Worm (Caenorhabditis elegans) whole organism, L3 larva: ENCODE measurements around the gene fbxb-14.

Experiments
- elt-3 ChIP-seq, 3 experiments: fragments of 150-350 bp in 1 of 3; sonication (generic microtip) in 2 of 3; optimal IDR thresholded peaks; 2 replicates in 2 of 3; 4 replicates in 1 of 3; lab custom pipeline; 2014 to 2017; ENCODE audit warnings: missing biosample characterization in 3 of 3, missing genetic modification characterization in 3 of 3
- lin-39 ChIP-seq: fragments of 150-350 bp; optimal IDR thresholded peaks from 2 replicates; lab custom pipeline; 2018; ENCODE audit warnings: missing biosample characterization, missing genetic modification reagents, missing genetic modification characterization
- nhr-11 ChIP-seq: fragments of 150-350 bp; optimal IDR thresholded peaks from 2 replicates; lab custom pipeline; 2014; ENCODE audit warnings: missing biosample characterization, missing genetic modification characterization
- sea-2 ChIP-seq: fragments of 150-350 bp; sonication (generic microtip); optimal IDR thresholded peaks from 4 replicates; lab custom pipeline; 2014; ENCODE audit warnings: missing biosample characterization, missing genetic modification reagents, missing genetic modification characterization
- tbx-2 ChIP-seq: sonication (generic microtip); optimal IDR thresholded peaks from 2 replicates; lab custom pipeline; 2016; ENCODE audit warnings: mild to moderate bottlenecking, missing genetic modification characterization, missing compliant biosample characterization
- ztf-11 ChIP-seq: fragments of 150-350 bp; optimal IDR thresholded peaks from 2 replicates; lab custom pipeline; 2014; ENCODE audit warnings: missing biosample characterization, missing genetic modification characterization

DNA sequence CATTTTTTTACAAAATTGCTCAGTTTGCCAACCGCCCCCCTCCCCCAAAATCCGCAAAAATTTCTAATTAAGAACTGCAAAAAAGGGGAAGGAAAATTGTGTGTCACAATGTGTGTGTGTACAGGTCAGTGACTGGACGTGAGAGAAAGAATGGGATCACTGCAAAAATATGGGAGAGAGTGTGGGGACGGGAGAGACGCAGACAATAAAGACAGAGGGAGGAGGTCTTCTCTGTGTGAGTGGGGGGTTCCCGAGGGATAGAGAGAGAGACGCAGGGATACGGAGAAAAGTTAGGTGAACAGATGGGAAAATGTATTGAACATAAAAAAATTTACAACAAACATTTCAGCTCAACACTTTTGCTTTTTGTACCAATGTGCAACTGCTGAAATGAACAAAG lies 43.4 kb upstream of the fbxb-14 start:
- TF ChIP-seq lin-39 (tag; lab: Kevin White, UChicago), result peak; percentile 41
- TF ChIP-seq elt-3 (tag; optimal IDR thresholded peaks at IDR 0.05; lab: Kevin White, UChicago), result no peak
- TF ChIP-seq ztf-11, result no peak
- TF ChIP-seq sea-2, result no peak
- TF ChIP-seq nhr-11 (tag; lab: Kevin White, UChicago), result no peak
- no peak for TF ChIP-seq tbx-2
